Worm (Caenorhabditis elegans) whole organism, late embryonic: ENCODE measurements around the gene Y6G8.16.
"Not testable (repeated sequence)": the region's sequence is repeated elsewhere in the genome, so short reads cannot be mapped to it uniquely, and the experiment has no call there.

ENCODE experiments used
- F13H6.1 ChIP-seq: sonication (generic microtip); optimal IDR thresholded peaks from 2 replicates; lab custom pipeline; 2016; ENCODE audit warnings: missing genetic modification characterization, missing compliant biosample characterization
- K09A11.1 ChIP-seq: sonication (generic microtip); optimal IDR thresholded peaks from 2 replicates; lab custom pipeline; 2017; ENCODE audit warnings: antibody characterized with exemption, mild to moderate bottlenecking, missing genetic modification characterization, missing compliant biosample characterization; ENCODE audit not compliant: insufficient read depth
- Y22D7AL.16 ChIP-seq: sonication (generic microtip); optimal IDR thresholded peaks from 2 replicates; lab custom pipeline; 2016; ENCODE audit warnings: missing genetic modification characterization, missing compliant biosample characterization
- ceh-18 ChIP-seq: sonication (generic microtip); optimal IDR thresholded peaks from 2 replicates; lab custom pipeline; 2016; ENCODE audit warnings: missing genetic modification characterization, missing compliant biosample characterization
- ceh-2 ChIP-seq: sonication (generic microtip); optimal IDR thresholded peaks from 2 replicates; lab custom pipeline; 2016; ENCODE audit warnings: missing genotype, missing genetic modification characterization, missing compliant biosample characterization
- ceh-24 ChIP-seq: sonication (generic microtip); optimal IDR thresholded peaks from 2 replicates; lab custom pipeline; 2016; ENCODE audit warnings: mild to moderate bottlenecking, missing genetic modification characterization, missing compliant biosample characterization
- ceh-30 ChIP-seq: fragments of 150-350 bp; optimal IDR thresholded peaks from 2 replicates; lab custom pipeline; 2014; ENCODE audit warnings: missing biosample characterization, missing genetic modification characterization
- ceh-31 ChIP-seq: sonication (generic microtip); optimal IDR thresholded peaks from 2 replicates; lab custom pipeline; 2016; ENCODE audit warnings: missing genetic modification characterization, missing compliant biosample characterization
- ceh-34 ChIP-seq: sonication (generic microtip); optimal IDR thresholded peaks from 2 replicates; lab custom pipeline; 2016; ENCODE audit warnings: mild to moderate bottlenecking, missing genetic modification characterization, missing compliant biosample characterization
- ceh-45 ChIP-seq: fragments of 200-800 bp; sonication (Bioruptor generic); IDR thresholded peaks from 2 replicates; pipeline ENCODE4 v1.3.6; 2022; ENCODE audit warnings: missing genetic modification reagents, missing genetic modification characterization, missing compliant biosample characterization
- ceh-48 ChIP-seq: sonication (generic microtip); optimal IDR thresholded peaks from 2 replicates; lab custom pipeline; 2016; ENCODE audit warnings: missing genetic modification characterization, inconsistent platforms, missing compliant biosample characterization
- ceh-6 ChIP-seq: fragments of 200-800 bp; sonication (Bioruptor generic); optimal IDR thresholded peaks from 2 replicates; lab custom pipeline; 2018; ENCODE audit warnings: mild to moderate bottlenecking, missing genetic modification characterization, missing compliant biosample characterization
- ceh-9 ChIP-seq: sonication (generic microtip); optimal IDR thresholded peaks from 2 replicates; lab custom pipeline; 2016; ENCODE audit warnings: mild to moderate bottlenecking, missing genetic modification characterization, inconsistent platforms, missing compliant biosample characterization
- che-1 ChIP-seq: sonication (generic microtip); optimal IDR thresholded peaks from 2 replicates; lab custom pipeline; 2016; ENCODE audit warnings: mild to moderate bottlenecking, missing genetic modification characterization, missing compliant biosample characterization
- dmd-4 ChIP-seq: sonication (generic microtip); optimal IDR thresholded peaks from 2 replicates; lab custom pipeline; 2016; ENCODE audit warnings: borderline replicate concordance, missing genetic modification characterization, missing compliant biosample characterization
- dve-1 ChIP-seq: sonication (generic microtip); optimal IDR thresholded peaks from 2 replicates; lab custom pipeline; 2017; ENCODE audit warnings: antibody characterized with exemption, mild to moderate bottlenecking, missing genetic modification characterization, missing compliant biosample characterization
- elt-2 ChIP-seq: sonication (generic microtip); optimal IDR thresholded peaks from 2 replicates; lab custom pipeline; 2016; ENCODE audit warnings: missing genetic modification reagents, missing genetic modification characterization, missing compliant biosample characterization
- elt-4 ChIP-seq: sonication (generic microtip); optimal IDR thresholded peaks from 2 replicates; lab custom pipeline; 2016; ENCODE audit warnings: missing genetic modification characterization, missing compliant biosample characterization
- ets-4 ChIP-seq: sonication (generic microtip); optimal IDR thresholded peaks from 2 replicates; lab custom pipeline; 2016; ENCODE audit warnings: missing genetic modification characterization, missing compliant biosample characterization
- eyg-1 ChIP-seq: sonication (generic microtip); optimal IDR thresholded peaks from 2 replicates; lab custom pipeline; 2016; ENCODE audit warnings: missing genotype, missing genetic modification characterization, missing compliant biosample characterization
- fax-1 ChIP-seq: sonication (generic microtip); optimal IDR thresholded peaks from 2 replicates; lab custom pipeline; 2016; ENCODE audit warnings: missing genotype, missing genetic modification characterization, missing compliant biosample characterization
- fkh-6 ChIP-seq: sonication (generic microtip); optimal IDR thresholded peaks from 2 replicates; lab custom pipeline; 2016; ENCODE audit warnings: missing genetic modification characterization, missing compliant biosample characterization
- hlh-13 ChIP-seq: fragments of 200-800 bp; sonication (Bioruptor generic); optimal IDR thresholded peaks from 2 replicates; lab custom pipeline; 2018; ENCODE audit warnings: mild to moderate bottlenecking, missing genetic modification characterization, missing compliant biosample characterization
- hlh-30 ChIP-seq: sonication (generic microtip); optimal IDR thresholded peaks from 2 replicates; lab custom pipeline; 2017; ENCODE audit warnings: antibody characterized with exemption, missing genetic modification characterization, missing compliant biosample characterization; ENCODE audit not compliant: insufficient read depth
- hlh-6 ChIP-seq: sonication (generic microtip); optimal IDR thresholded peaks from 2 replicates; lab custom pipeline; 2016; ENCODE audit warnings: missing genotype, missing genetic modification characterization, missing compliant biosample characterization
- lim-6 ChIP-seq: sonication (generic microtip); optimal IDR thresholded peaks from 2 replicates; lab custom pipeline; 2016; ENCODE audit warnings: missing genetic modification characterization, missing compliant biosample characterization
- lin-11 ChIP-seq: fragments of 200-800 bp; sonication (Bioruptor generic); optimal IDR thresholded peaks from 2 replicates; lab custom pipeline; 2018; ENCODE audit warnings: mild to moderate bottlenecking, missing genetic modification characterization, missing compliant biosample characterization
- mec-3 ChIP-seq: sonication (generic microtip); optimal IDR thresholded peaks from 2 replicates; lab custom pipeline; 2016; ENCODE audit warnings: borderline replicate concordance, missing genetic modification characterization, missing compliant biosample characterization
- nhr-232 ChIP-seq: sonication (generic microtip); optimal IDR thresholded peaks from 2 replicates; lab custom pipeline; 2016; ENCODE audit warnings: missing genetic modification characterization, missing compliant biosample characterization
- pag-3 ChIP-seq: sonication (generic microtip); optimal IDR thresholded peaks from 2 replicates; lab custom pipeline; 2016; ENCODE audit warnings: missing compliant biosample characterization, missing genetic modification characterization, borderline replicate concordance
- pha-2 ChIP-seq: sonication (generic microtip); optimal IDR thresholded peaks from 2 replicates; lab custom pipeline; 2017; ENCODE audit warnings: mild to moderate bottlenecking, missing genetic modification characterization, missing compliant biosample characterization
- pha-4 ChIP-seq: fragments of 150-350 bp; optimal IDR thresholded peaks from 2 replicates; lab custom pipeline; 2018; ENCODE audit warnings: missing biosample characterization, missing genetic modification reagents, missing genetic modification characterization
- pqm-1 ChIP-seq: sonication (generic microtip); optimal IDR thresholded peaks from 2 replicates; lab custom pipeline; 2016; ENCODE audit warnings: missing genetic modification characterization, missing compliant biosample characterization
- pros-1 ChIP-seq: fragments of 150-350 bp; optimal IDR thresholded peaks from 2 replicates; lab custom pipeline; 2014; ENCODE audit warnings: missing biosample characterization, missing genetic modification reagents, missing genetic modification characterization
- rnt-1 ChIP-seq: sonication (generic microtip); optimal IDR thresholded peaks from 2 replicates; lab custom pipeline; 2016; ENCODE audit warnings: missing genetic modification characterization, missing compliant biosample characterization
- syd-9 ChIP-seq: sonication (generic microtip); optimal IDR thresholded peaks from 2 replicates; lab custom pipeline; 2016; ENCODE audit warnings: mild to moderate bottlenecking, missing genetic modification characterization, moderate library complexity, missing compliant biosample characterization
- tbx-2 ChIP-seq: sonication (generic microtip); optimal IDR thresholded peaks from 2 replicates; lab custom pipeline; 2016; ENCODE audit warnings: missing genetic modification characterization, missing compliant biosample characterization
- tbx-7 ChIP-seq: sonication (generic microtip); optimal IDR thresholded peaks from 2 replicates; lab custom pipeline; 2016; ENCODE audit warnings: missing genotype, missing genetic modification characterization, missing compliant biosample characterization
- unc-3 ChIP-seq, 2 experiments: fragments of 200-800 bp in 1 of 2; sonication (Bioruptor generic) in 1 of 2; sonication (generic microtip) in 1 of 2; conservative IDR thresholded peaks in 1 of 2; optimal IDR thresholded peaks in 1 of 2; 2 replicates each; pipeline versions ENCODE4 v1.3.6 to Lab custom; 2016 to 2022; ENCODE audit warnings: missing compliant biosample characterization in 2 of 2, missing genetic modification characterization in 2 of 2, missing genetic modification reagents in 1 of 2
- unc-42 ChIP-seq: sonication (generic microtip); optimal IDR thresholded peaks from 2 replicates; lab custom pipeline; 2016; ENCODE audit warnings: missing genotype, missing genetic modification characterization, missing compliant biosample characterization
- unc-86 ChIP-seq: sonication (generic microtip); optimal IDR thresholded peaks from 2 replicates; lab custom pipeline; 2016; ENCODE audit warnings: missing genetic modification characterization, missing compliant biosample characterization
- zip-5 ChIP-seq: sonication (generic microtip); optimal IDR thresholded peaks from 2 replicates; lab custom pipeline; 2016; ENCODE audit warnings: missing genetic modification characterization, missing compliant biosample characterization
- ztf-16 ChIP-seq: sonication (generic microtip); optimal IDR thresholded peaks from 2 replicates; lab custom pipeline; 2017; ENCODE audit warnings: missing genetic modification characterization, missing compliant biosample characterization

Gene Y6G8.16

ce11 chrV:17606050-17606449 lies at the start of gene Y6G8.16:
Y6G8.16 (plus strand) TSS chrV:17606350.
- not testable (repeated sequence) for TF ChIP-seq ceh-31 (tag; lab: Kevin White, UChicago); ceh-45 (GFP tag; lab: Robert Waterston, UW); pag-3 (tag; lab: Kevin White, UChicago)

DNA sequence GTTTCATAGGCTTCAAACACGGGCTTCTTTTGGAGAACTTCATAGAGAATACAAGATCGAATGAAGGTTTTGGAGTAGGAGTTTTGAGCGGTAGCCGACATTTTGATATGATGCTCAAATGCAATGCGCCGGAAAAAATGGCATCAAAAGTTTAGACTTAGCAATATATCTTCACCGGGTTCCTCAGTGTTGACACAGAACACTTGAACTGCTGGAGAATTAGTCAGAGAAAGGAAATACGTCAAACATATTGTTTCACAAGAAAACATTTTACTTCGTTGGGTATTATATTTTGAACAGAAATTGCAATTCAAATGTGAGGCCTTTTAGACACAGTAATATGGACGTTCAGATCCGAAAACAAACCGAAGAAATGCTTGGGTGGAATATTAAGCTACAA lies 47.8 kb upstream of the Y6G8.16 start, which contains the start of gene fbxa-174:
fbxa-174 (minus strand) TSS at position 101 of the 400 bp plus-strand sequence.
- no peak for TF ChIP-seq mec-3 (tag; lab: Kevin White, UChicago)
- no peak for TF ChIP-seq ceh-30 (tag; lab: Kevin White, UChicago)
- no peak for TF ChIP-seq ceh-48 (tag; lab: Kevin White, UChicago)
- TF ChIP-seq pros-1: no peak
- TF ChIP-seq Y22D7AL.16 (tag; lab: Kevin White, UChicago): no peak
- TF ChIP-seq ceh-24 (tag; lab: Kevin White, UChicago): no peak
- TF ChIP-seq pqm-1 (tag; lab: Kevin White, UChicago): no peak
- no peak for TF ChIP-seq ceh-2 (tag; lab: Kevin White, UChicago)
- no peak for TF ChIP-seq unc-3 (GFP tag; conservative IDR thresholded peaks at IDR 0.05; lab: Robert Waterston, UW)
- TF ChIP-seq unc-3 (tag; optimal IDR thresholded peaks at IDR 0.05; lab: Kevin White, UChicago): no peak
- no peak for TF ChIP-seq elt-2
- no peak for TF ChIP-seq ceh-6 (GFP tag; lab: Kevin White, UChicago)
- TF ChIP-seq che-1 (tag; lab: Kevin White, UChicago): no peak
- TF ChIP-seq hlh-30: no peak
- TF ChIP-seq fkh-6 (tag; lab: Kevin White, UChicago): no peak
- no peak for TF ChIP-seq unc-42 (tag; lab: Kevin White, UChicago)
- TF ChIP-seq hlh-13 (GFP tag; lab: Kevin White, UChicago): no peak

DNA sequence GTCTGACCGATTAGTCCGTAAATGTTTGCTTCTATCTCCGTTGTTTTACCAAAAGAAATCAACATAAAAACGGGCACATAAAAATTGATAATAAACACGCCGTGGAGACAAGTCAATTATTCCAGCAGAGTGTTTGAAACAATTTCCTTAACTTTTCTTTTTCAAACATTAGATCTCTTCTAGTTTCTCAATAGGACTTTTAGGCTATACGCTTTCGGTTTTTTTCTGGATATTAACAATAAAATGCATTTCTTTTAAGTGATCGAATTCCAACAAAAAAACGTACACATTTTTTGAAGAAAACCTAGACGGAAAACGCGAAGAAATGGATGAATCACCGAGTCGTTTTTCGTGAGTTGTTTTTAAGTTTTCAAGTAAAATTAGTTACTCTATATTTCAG lies 47.2 kb upstream of the Y6G8.16 start, which contains the start of gene fbxa-172:
fbxa-172 (plus strand) TSS at position 301 of the 400 bp plus-strand sequence.
- TF ChIP-seq ceh-18 (tag; lab: Kevin White, UChicago) (no peak), unc-86 (tag; lab: Kevin White, UChicago) (no peak), tbx-2 (no peak), lin-11 (tag; lab: Kevin White, UChicago) (no peak), ztf-16 (tag; lab: Kevin White, UChicago) (no peak), pha-2 (tag; lab: Kevin White, UChicago) (no peak), fax-1 (tag; lab: Kevin White, UChicago) (no peak), eyg-1 (no peak), pros-1 (no peak), che-1 (tag; lab: Kevin White, UChicago) (no peak), ceh-31 (tag; lab: Kevin White, UChicago) (no peak), syd-9 (no peak), tbx-7 (tag; lab: Kevin White, UChicago) (no peak), ceh-30 (tag; lab: Kevin White, UChicago) (no peak), ceh-6 (GFP tag; lab: Kevin White, UChicago) (no peak), ets-4 (tag; lab: Kevin White, UChicago) (no peak), dmd-4 (tag; lab: Kevin White, UChicago) (no peak)

ce11 chrV:17565903-17566302 lies 40.2 kb upstream of the Y6G8.16 start, which contains the start of gene fbxa-171:
fbxa-171 (minus strand) TSS chrV:17566003.
- TF ChIP-seq elt-4 (tag; lab: Kevin White, UChicago) (no peak), unc-3 (GFP tag; conservative IDR thresholded peaks at IDR 0.05; lab: Robert Waterston, UW) (no peak), unc-3 (tag; optimal IDR thresholded peaks at IDR 0.05; lab: Kevin White, UChicago) (no peak), nhr-232 (tag; lab: Kevin White, UChicago) (no peak), ets-4 (tag; lab: Kevin White, UChicago) (no peak)

DNA sequence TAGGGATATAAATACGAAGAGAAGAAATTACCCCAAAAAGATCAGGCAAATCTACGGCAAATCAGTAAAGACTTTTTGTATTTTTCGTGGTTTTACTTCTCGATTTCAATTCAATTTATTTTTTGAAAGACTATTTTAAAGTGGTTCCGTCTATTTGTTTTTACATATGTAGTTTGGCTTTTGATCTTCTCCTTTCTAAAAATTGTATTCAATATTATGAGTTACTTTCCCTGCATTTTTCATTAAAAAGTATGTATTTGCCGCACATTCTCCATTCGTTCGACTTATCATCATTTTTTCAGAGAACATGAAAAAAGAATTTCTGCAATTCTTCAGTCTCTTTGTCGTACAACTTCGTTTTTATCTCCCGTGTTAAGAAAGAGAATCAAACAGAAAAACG lies 39.3 kb upstream of the Y6G8.16 start, which contains the start of gene C38D9.2:
C38D9.2 (plus strand) TSS at position 301 of the 400 bp plus-strand sequence.
- no peak for TF ChIP-seq rnt-1 (tag; lab: Kevin White, UChicago)
- TF ChIP-seq F13H6.1 (tag; lab: Kevin White, UChicago): no peak
- no peak for TF ChIP-seq hlh-6 (tag; lab: Kevin White, UChicago)
- no peak for TF ChIP-seq pha-4 (tag; lab: Kevin White, UChicago)
- TF ChIP-seq pag-3 (tag; lab: Kevin White, UChicago): no peak
- no peak for TF ChIP-seq lim-6 (tag; lab: Kevin White, UChicago)
- TF ChIP-seq dve-1 (tag; lab: Kevin White, UChicago): no peak
- TF ChIP-seq ceh-9 (tag; lab: Kevin White, UChicago): no peak
- no peak for TF ChIP-seq pqm-1 (tag; lab: Kevin White, UChicago)
- TF ChIP-seq ceh-34 (tag; lab: Kevin White, UChicago): no peak
- TF ChIP-seq mec-3 (tag; lab: Kevin White, UChicago): no peak
- TF ChIP-seq eyg-1: no peak
- no peak for TF ChIP-seq K09A11.1 (tag; lab: Kevin White, UChicago)
- no peak for TF ChIP-seq dmd-4 (tag; lab: Kevin White, UChicago)
- TF ChIP-seq tbx-2: no peak
- TF ChIP-seq elt-4 (tag; lab: Kevin White, UChicago): no peak
- TF ChIP-seq zip-5 (tag; lab: Kevin White, UChicago): no peak
- TF ChIP-seq ceh-45 (GFP tag; lab: Robert Waterston, UW): no peak
